Fruit fly (Drosophila melanogaster) whole organism, embryonic: ENCODE data around the gene dlp.
A peak's percentile ranks its signal among the peaks of the same experiment; 100 is the strongest.

Experiments
- Abd-B ChIP-seq: fragments of 200-800 bp; sonication (Bioruptor generic); optimal IDR thresholded peaks from 2 replicates; lab custom pipeline; 2018; ENCODE audit warnings: missing biosample characterization, mild to moderate bottlenecking, missing genetic modification characterization, moderate library complexity
- Adf1 ChIP-seq: fragments of 200-800 bp; sonication (Bioruptor generic); IDR thresholded peaks from 2 replicates; pipeline ENCODE4 v1.3.6; 2022; ENCODE audit warnings: missing biosample characterization, missing genetic modification characterization
- Asciz ChIP-seq: fragments of 200-800 bp; sonication (Bioruptor generic); optimal IDR thresholded peaks from 2 replicates; lab custom pipeline; 2017; ENCODE audit warnings: missing biosample characterization, mild to moderate bottlenecking, missing genetic modification characterization, missing genetic modification reagents
- BEAF-32 ChIP-seq: fragments of 200-800 bp; sonication (Bioruptor generic); optimal IDR thresholded peaks from 3 replicates; lab custom pipeline; 2017; ENCODE audit warnings: missing biosample characterization, missing genetic modification characterization, mild to moderate bottlenecking, moderate library complexity, missing genetic modification reagents
- CG11504 ChIP-seq: fragments of 200-800 bp; sonication (Bioruptor generic); optimal IDR thresholded peaks from 3 replicates; lab custom pipeline; 2019; ENCODE audit warnings: missing biosample characterization, mild to moderate bottlenecking, missing genetic modification characterization, moderate library complexity
- CG11695 ChIP-seq: fragments of 200-800 bp; sonication (Bioruptor generic); IDR thresholded peaks from 3 replicates; pipeline ENCODE4 v1.3.6; 2022; ENCODE audit warnings: missing biosample characterization, missing genetic modification characterization
- CG1233 ChIP-seq: fragments of 200-800 bp; sonication (Bioruptor generic); optimal IDR thresholded peaks from 4 replicates; lab custom pipeline; 2018; ENCODE audit warnings: missing biosample characterization, mild to moderate bottlenecking, missing genetic modification characterization
- CG13123 ChIP-seq: fragments of 200-800 bp; sonication (Bioruptor generic); optimal IDR thresholded peaks from 2 replicates; lab custom pipeline; 2016; ENCODE audit warnings: missing biosample characterization, missing genetic modification characterization
- CG14050 ChIP-seq: fragments of 200-800 bp; sonication (Bioruptor generic); IDR thresholded peaks from 3 replicates; pipeline ENCODE4 v1.3.6; 2022; ENCODE audit warnings: missing biosample characterization, missing genetic modification characterization
- CG14441 ChIP-seq: fragments of 200-800 bp; sonication (Bioruptor generic); IDR thresholded peaks from 2 replicates; pipeline ENCODE4 v1.3.6; 2022; ENCODE audit warnings: missing biosample characterization, missing genetic modification characterization
- CG1647 ChIP-seq: fragments of 200-800 bp; sonication (Bioruptor generic); optimal IDR thresholded peaks from 3 replicates; lab custom pipeline; 2016; ENCODE audit warnings: missing biosample characterization, missing genetic modification characterization
- CG17385 ChIP-seq: fragments of 200-800 bp; sonication (Bioruptor generic); optimal IDR thresholded peaks from 3 replicates; lab custom pipeline; 2018; ENCODE audit warnings: missing biosample characterization, mild to moderate bottlenecking, missing genetic modification characterization
- CG17829 ChIP-seq: fragments of 200-800 bp; optimal IDR thresholded peaks from 2 replicates; lab custom pipeline; 2019; ENCODE audit warnings: missing biosample characterization, mild to moderate bottlenecking, missing genetic modification characterization, moderate library complexity
- CG18764 ChIP-seq: fragments of 200-800 bp; sonication (Bioruptor generic); optimal IDR thresholded peaks from 3 replicates; lab custom pipeline; 2016; ENCODE audit warnings: missing biosample characterization, missing genetic modification characterization
- CG2678 ChIP-seq: fragments of 200-800 bp; sonication (Bioruptor generic); optimal IDR thresholded peaks from 3 replicates; lab custom pipeline; 2019; ENCODE audit warnings: missing biosample characterization, mild to moderate bottlenecking, missing genetic modification characterization, moderate library complexity
- CG32532 ChIP-seq: fragments of 200-800 bp; sonication (Bioruptor generic); IDR thresholded peaks from 2 replicates; pipeline ENCODE4 v1.3.6; 2022; ENCODE audit warnings: missing biosample characterization, missing genetic modification characterization
- CG5953 ChIP-seq: fragments of 200-800 bp; sonication (Bioruptor generic); IDR thresholded peaks from 2 replicates; pipeline ENCODE4 v1.3.6; 2022; ENCODE audit warnings: missing biosample characterization, missing genetic modification characterization
- CG6854 ChIP-seq: fragments of 200-800 bp; sonication (Bioruptor generic); optimal IDR thresholded peaks from 3 replicates; lab custom pipeline; 2017; ENCODE audit warnings: missing biosample characterization, mild to moderate bottlenecking, missing genetic modification characterization
- CG7372 ChIP-seq: fragments of 200-800 bp; sonication (Bioruptor generic); IDR thresholded peaks from 2 replicates; pipeline ENCODE4 v1.3.6; 2022; ENCODE audit warnings: missing biosample characterization, missing genetic modification characterization
- CG8089 ChIP-seq: fragments of 200-800 bp; sonication (Bioruptor generic); optimal IDR thresholded peaks from 3 replicates; lab custom pipeline; 2016; ENCODE audit warnings: missing biosample characterization, missing genetic modification characterization
- CG8281 ChIP-seq: fragments of 200-800 bp; sonication (Bioruptor generic); optimal IDR thresholded peaks from 2 replicates; lab custom pipeline; 2018; ENCODE audit warnings: missing biosample characterization, mild to moderate bottlenecking, missing genetic modification characterization, moderate library complexity
- CG9609 ChIP-seq: fragments of 200-800 bp; sonication (Bioruptor generic); optimal IDR thresholded peaks from 3 replicates; lab custom pipeline; 2016; ENCODE audit warnings: missing biosample characterization, missing genetic modification characterization
- Doc2 ChIP-seq: fragments of 200-800 bp; sonication (Bioruptor generic); IDR thresholded peaks from 2 replicates; pipeline ENCODE4 v1.3.6; 2022; ENCODE audit warnings: missing biosample characterization, missing genetic modification characterization
- GATAe ChIP-seq: fragments of 200-800 bp; sonication (Bioruptor generic); conservative IDR thresholded peaks from 2 replicates; pipeline ENCODE4 v1.3.6; 2022; ENCODE audit warnings: missing biosample characterization, missing genetic modification characterization
- Gsc ChIP-seq: fragments of 200-800 bp; sonication (Bioruptor generic); IDR thresholded peaks from 2 replicates; pipeline ENCODE4 v1.3.6; 2022; ENCODE audit warnings: missing biosample characterization, missing genetic modification characterization
- Hr78 ChIP-seq, 2 experiments: fragments of 200-800 bp in 1 of 2; fragments of >200 bp in 1 of 2; sonication (Bioruptor generic) in 1 of 2; optimal IDR thresholded peaks; 2 replicates each; lab custom pipeline; 2017 to 2019; ENCODE audit warnings: missing biosample characterization in 2 of 2, missing genetic modification characterization in 2 of 2, mild to moderate bottlenecking in 1 of 2, moderate library complexity in 1 of 2
- MESR4 ChIP-seq: fragments of 200-800 bp; sonication (Bioruptor generic); optimal IDR thresholded peaks from 2 replicates; lab custom pipeline; 2018; ENCODE audit warnings: missing biosample characterization, mild to moderate bottlenecking, missing genetic modification characterization, moderate library complexity
- Meics ChIP-seq: fragments of 200-800 bp; sonication (Bioruptor generic); optimal IDR thresholded peaks from 2 replicates; lab custom pipeline; 2017; ENCODE audit warnings: missing biosample characterization, mild to moderate bottlenecking, missing genetic modification characterization
- Rx ChIP-seq: fragments of 200-800 bp; sonication (Bioruptor generic); IDR thresholded peaks from 2 replicates; pipeline ENCODE4 v1.3.6; 2022; ENCODE audit warnings: missing biosample characterization, missing genetic modification characterization
- Spps ChIP-seq: fragments of 200-800 bp; sonication (Bioruptor generic); optimal IDR thresholded peaks from 2 replicates; lab custom pipeline; 2018; ENCODE audit warnings: missing biosample characterization, mild to moderate bottlenecking, missing genetic modification characterization
- abd-A ChIP-seq: fragments of 200-800 bp; sonication (Bioruptor generic); optimal IDR thresholded peaks from 3 replicates; lab custom pipeline; 2019; ENCODE audit warnings: missing biosample characterization, mild to moderate bottlenecking, missing genetic modification characterization, moderate library complexity
- ase ChIP-seq: fragments of 200-800 bp; sonication (Bioruptor generic); IDR thresholded peaks from 3 replicates; pipeline ENCODE4 v1.3.6; 2022; ENCODE audit warnings: missing biosample characterization, missing genetic modification characterization
- br ChIP-seq: fragments of >200 bp; optimal IDR thresholded peaks from 2 replicates; lab custom pipeline; 2017
- btn ChIP-seq: fragments of 200-800 bp; sonication (Bioruptor generic); optimal IDR thresholded peaks from 2 replicates; lab custom pipeline; 2016; ENCODE audit warnings: missing biosample characterization, missing genetic modification characterization
- cato ChIP-seq: fragments of 200-800 bp; sonication (Bioruptor generic); optimal IDR thresholded peaks from 2 replicates; lab custom pipeline; 2016; ENCODE audit warnings: missing biosample characterization, missing genetic modification characterization, borderline replicate concordance
- chif ChIP-seq, 2 experiments: fragments of 200-800 bp; sonication (Bioruptor generic); optimal IDR thresholded peaks; 3 replicates each; lab custom pipeline; 2016; ENCODE audit warnings: missing biosample characterization in 2 of 2, missing genetic modification characterization in 2 of 2
- ems ChIP-seq: fragments of 200-800 bp; sonication (Bioruptor generic); optimal IDR thresholded peaks from 3 replicates; lab custom pipeline; 2016; ENCODE audit warnings: missing biosample characterization, missing genetic modification characterization
- gcm2 ChIP-seq: fragments of 200-800 bp; sonication (Bioruptor generic); optimal IDR thresholded peaks from 2 replicates; lab custom pipeline; 2016; ENCODE audit warnings: missing biosample characterization, missing genetic modification characterization
- kay ChIP-seq: fragments of 200-800 bp; sonication (Bioruptor generic); optimal IDR thresholded peaks from 2 replicates; lab custom pipeline; 2016; ENCODE audit warnings: missing biosample characterization, missing genetic modification characterization
- nerfin-2 ChIP-seq: fragments of 200-800 bp; sonication (Bioruptor generic); IDR thresholded peaks from 2 replicates; pipeline ENCODE4 v1.3.6; 2022; ENCODE audit warnings: missing biosample characterization, missing genetic modification characterization; ENCODE audit not compliant: partially characterized antibody
- pan ChIP-seq, 4 experiments: fragments of >200 bp in 3 of 4; fragments of 200-800 bp in 1 of 4; sonication (Bioruptor generic) in 1 of 4; optimal IDR thresholded peaks in 3 of 4; IDR thresholded peaks in 1 of 4; 2 replicates each; pipeline versions ENCODE4 v1.3.6 to Lab custom; 2017 to 2022; ENCODE audit warnings: missing biosample characterization in 2 of 4, missing genetic modification characterization in 2 of 4, mixed read lengths in 1 of 4
- pzg ChIP-seq: fragments of 200-800 bp; sonication (Bioruptor generic); optimal IDR thresholded peaks from 3 replicates; lab custom pipeline; 2018; ENCODE audit warnings: missing biosample characterization, mild to moderate bottlenecking, missing genetic modification characterization, moderate library complexity
- repo ChIP-seq: fragments of 200-800 bp; sonication (Bioruptor generic); optimal IDR thresholded peaks from 2 replicates; lab custom pipeline; 2016; ENCODE audit warnings: missing biosample characterization, missing genetic modification characterization
- sima ChIP-seq: fragments of 200-800 bp; sonication (Bioruptor generic); optimal IDR thresholded peaks from 2 replicates; lab custom pipeline; 2016; ENCODE audit warnings: missing biosample characterization, missing genetic modification characterization
- slou ChIP-seq: fragments of 200-800 bp; sonication (Bioruptor generic); optimal IDR thresholded peaks from 3 replicates; lab custom pipeline; 2016; ENCODE audit warnings: missing biosample characterization, missing genetic modification characterization
- slp2 ChIP-seq: fragments of 200-800 bp; sonication (Bioruptor generic); optimal IDR thresholded peaks from 2 replicates; lab custom pipeline; 2016; ENCODE audit warnings: missing biosample characterization, missing genetic modification characterization
- tna ChIP-seq: fragments of 200-800 bp; sonication (Bioruptor generic); IDR thresholded peaks from 2 replicates; pipeline ENCODE4 v1.3.6; 2022; ENCODE audit warnings: missing biosample characterization, missing genetic modification characterization; ENCODE audit not compliant: partially characterized antibody
- trh ChIP-seq: fragments of 200-800 bp; sonication (Bioruptor generic); optimal IDR thresholded peaks from 2 replicates; lab custom pipeline; 2016; ENCODE audit warnings: missing biosample characterization, missing genetic modification characterization
- z ChIP-seq: fragments of 200-800 bp; sonication (Bioruptor generic); IDR thresholded peaks from 3 replicates; pipeline ENCODE4 v1.3.6; 2022; ENCODE audit warnings: missing biosample characterization, missing genetic modification characterization

The dlp gene

DNA sequence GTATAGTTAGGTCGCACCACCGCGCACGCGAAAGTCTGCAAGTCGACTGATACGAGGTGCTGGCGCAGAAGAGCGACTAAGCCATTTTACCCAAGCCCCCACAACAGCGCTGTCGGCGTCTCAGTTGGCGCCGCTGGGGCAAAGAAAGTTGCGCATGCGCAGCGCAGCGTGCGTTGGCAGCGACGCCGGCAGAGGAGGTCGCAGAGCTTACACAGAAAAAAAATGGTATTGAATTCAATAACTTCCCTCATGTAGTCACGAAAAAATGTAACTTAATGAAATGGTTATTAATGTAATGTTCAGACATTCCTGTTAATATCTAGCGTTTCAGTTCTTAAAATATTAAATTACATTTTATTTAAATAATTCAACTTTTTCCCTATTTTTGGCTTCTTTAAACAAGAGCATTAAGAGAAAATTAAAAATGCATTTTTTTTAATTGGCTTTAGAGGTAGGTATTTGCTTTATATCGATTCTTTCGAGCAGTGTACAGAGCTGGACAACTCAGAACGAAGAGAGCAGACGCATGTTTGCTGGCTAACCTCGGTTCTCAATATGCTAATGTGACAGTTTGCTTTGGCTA, 45.8 kb downstream of the dlp start, which contains the start of gene CG4914 (continued):
- TF ChIP-seq CG8089 (GFP tag; lab: Kevin White, UChicago) (peak; percentile 12), GATAe (GFP tag; lab: Robert Waterston, UW) (no peak), slp2 (GFP tag; lab: Kevin White, UChicago) (no peak), Doc2 (GFP tag; lab: Robert Waterston, UW) (no peak), CG9609 (GFP tag; lab: Kevin White, UChicago) (no peak), gcm2 (GFP tag; lab: Kevin White, UChicago) (peak; percentile 22), CG13123 (GFP tag; lab: Kevin White, UChicago) (peak; percentile 41), CG17829 (peak; percentile 93), CG1233 (peak; percentile 41), CG14050 (GFP tag; lab: Robert Waterston, UW) (no peak; the same call in 2 of the 3 replicates), br (lab: Kevin White, UChicago) (no peak), CG2678 (tag; lab: Kevin White, UChicago) (peak; percentile 85), tna (GFP tag; lab: Robert Waterston, UW) (no peak), Asciz (GFP tag; lab: Kevin White, UChicago) (peak; percentile 61), CG32532 (GFP tag; lab: Robert Waterston, UW) (peak; percentile 64), Gsc (GFP tag; lab: Robert Waterston, UW) (no peak), BEAF-32 (GFP tag; lab: Kevin White, UChicago) (no peak), nerfin-2 (GFP tag; lab: Robert Waterston, UW) (no peak), CG8281 (tag; lab: Kevin White, UChicago) (peak; percentile 34), repo (GFP tag; lab: Kevin White, UChicago) (no peak), Abd-B (GFP tag; lab: Kevin White, UChicago) (peak; percentile 82), CG18764 (GFP tag; lab: Kevin White, UChicago) (peak; percentile 37), chif (GFP tag; optimal IDR thresholded peaks at IDR 0.05; lab: Kevin White, UChicago) (peak in 1 of 2 experiments; percentile 42), ase (GFP tag; lab: Robert Waterston, UW) (no peak; the same call in 2 of the 3 replicates), cato (GFP tag; lab: Kevin White, UChicago) (peak; percentile 45), Spps (peak; percentile 77), slou (GFP tag; lab: Kevin White, UChicago) (peak; percentile 50), abd-A (tag; lab: Kevin White, UChicago) (no peak), sima (no peak), z (0 out of 3 replicates have a peak, but pooled peaks have one; percentile 32), btn (GFP tag; lab: Kevin White, UChicago) (no peak), pan (optimal IDR thresholded peaks at IDR 0.05; lab: Kevin White, UChicago) (no peak), pan (GFP tag; optimal IDR thresholded peaks at IDR 0.05 in 1 of 2, IDR thresholded peaks at IDR 0.05 in 1 of 2) (peak in 1 of 2 experiments; percentile 52), ems (GFP tag; lab: Kevin White, UChicago) (peak; percentile 14), CG5953 (GFP tag; lab: Robert Waterston, UW) (peak; percentile 19; the same call in 1 of the 2 replicates), CG1647 (GFP tag; lab: Kevin White, UChicago) (no peak), CG11504 (tag; lab: Kevin White, UChicago) (peak; percentile 85), trh (GFP tag; lab: Kevin White, UChicago) (peak; percentile 66), CG7372 (GFP tag; lab: Robert Waterston, UW) (0 out of 2 replicates have a peak, but pooled peaks have one; percentile 22), pzg (GFP tag; lab: Kevin White, UChicago) (no peak), CG14441 (GFP tag; lab: Robert Waterston, UW) (peak; percentile 31; the same call in 1 of the 2 replicates), kay (GFP tag; lab: Kevin White, UChicago) (peak; percentile 26), CG17385 (GFP tag; lab: Kevin White, UChicago) (peak; percentile 60), CG11695 (GFP tag; lab: Robert Waterston, UW) (peak; percentile 66), Adf1 (GFP tag; lab: Robert Waterston, UW) (peak; percentile 77), Meics (peak; percentile 64), Hr78 (GFP tag; optimal IDR thresholded peaks at IDR 0.05; lab: Kevin White, UChicago) (peak in 1 of 2 experiments; percentile 77), MESR4 (GFP tag; lab: Kevin White, UChicago) (no peak), CG6854 (GFP tag; lab: Kevin White, UChicago) (no peak), Rx (GFP tag; lab: Robert Waterston, UW) (0 out of 2 replicates have a peak, but pooled peaks have one; percentile 33)
